Worm (Caenorhabditis elegans) whole organism, L1 larva: Measurements from ENCODE around the gene H04D03.7.

Experiments used
- C16A3.4 ChIP-seq: fragments of 150-350 bp; optimal IDR thresholded peaks from 2 replicates; lab custom pipeline; 2014; ENCODE audit warnings: missing biosample characterization, missing genetic modification characterization
- F16B12.6 ChIP-seq: fragments of 150-350 bp; optimal IDR thresholded peaks from 2 replicates; lab custom pipeline; 2014; ENCODE audit warnings: missing biosample characterization, missing genetic modification characterization
- Y116A8C.19 ChIP-seq: sonication (generic microtip); optimal IDR thresholded peaks from 2 replicates; lab custom pipeline; 2016; ENCODE audit warnings: missing compliant biosample characterization, missing genetic modification characterization, borderline replicate concordance
- ceh-8 ChIP-seq: fragments of 200-800 bp; sonication (Bioruptor generic); optimal IDR thresholded peaks from 2 replicates; lab custom pipeline; 2018; ENCODE audit warnings: mild to moderate bottlenecking, missing genetic modification characterization, moderate library complexity, missing compliant biosample characterization
- ceh-88 ChIP-seq: fragments of 200-800 bp; sonication (Bioruptor generic); IDR thresholded peaks from 2 replicates; pipeline ENCODE4 v1.3.6; 2022; ENCODE audit warnings: missing genetic modification characterization, missing compliant biosample characterization
- ceh-90 ChIP-seq: sonication (generic microtip); optimal IDR thresholded peaks from 2 replicates; lab custom pipeline; 2016; ENCODE audit warnings: missing genetic modification characterization, missing compliant biosample characterization
- ces-1 ChIP-seq: fragments of 150-350 bp; optimal IDR thresholded peaks from 2 replicates; lab custom pipeline; 2014; ENCODE audit warnings: missing biosample characterization, missing genetic modification reagents, missing genetic modification characterization
- efl-3 ChIP-seq: fragments of 200-800 bp; sonication (Bioruptor generic); optimal IDR thresholded peaks from 2 replicates; lab custom pipeline; 2018; ENCODE audit warnings: mild to moderate bottlenecking, missing genetic modification characterization, missing compliant biosample characterization
- egl-13 ChIP-seq: sonication (generic microtip); optimal IDR thresholded peaks from 2 replicates; lab custom pipeline; 2016; ENCODE audit warnings: missing genotype, missing genetic modification reagents, missing genetic modification characterization, missing compliant biosample characterization
- egl-27 ChIP-seq, 2 experiments: fragments of 150-350 bp in 1 of 2; sonication (generic microtip); optimal IDR thresholded peaks; 3 replicates each; lab custom pipeline; 2017 to 2018; ENCODE audit warnings: missing biosample characterization in 2 of 2, missing genetic modification characterization in 2 of 2, missing genetic modification reagents in 2 of 2
- elt-3 ChIP-seq, 6 experiments: fragments of 150-350 bp in 1 of 6; sonication (generic microtip); optimal IDR thresholded peaks; 2 replicates each; lab custom pipeline; 2017 to 2018; ENCODE audit warnings: missing biosample characterization in 6 of 6, missing genetic modification characterization in 6 of 6, inconsistent platforms in 1 of 6
- ets-5 ChIP-seq: fragments of 200-800 bp; sonication (Bioruptor generic); IDR thresholded peaks from 2 replicates; pipeline ENCODE4 v1.3.6; 2022; ENCODE audit warnings: missing genetic modification characterization, missing compliant biosample characterization
- fkh-4 ChIP-seq: sonication (generic microtip); optimal IDR thresholded peaks from 2 replicates; lab custom pipeline; 2016; ENCODE audit warnings: missing compliant biosample characterization, missing genetic modification characterization, borderline replicate concordance
- grh-1 ChIP-seq: fragments of 200-800 bp; sonication (Bioruptor generic); IDR thresholded peaks from 2 replicates; pipeline ENCODE4 v1.3.6; 2022; ENCODE audit warnings: missing genetic modification reagents, missing genetic modification characterization, missing compliant biosample characterization
- hlh-17 ChIP-seq: fragments of 200-800 bp; sonication (Bioruptor generic); optimal IDR thresholded peaks from 2 replicates; lab custom pipeline; 2018; ENCODE audit warnings: missing genetic modification characterization, mild to moderate bottlenecking, missing compliant biosample characterization, moderate library complexity, borderline replicate concordance
- hpl-2 ChIP-seq: fragments of 150-350 bp; optimal IDR thresholded peaks from 2 replicates; lab custom pipeline; 2014; ENCODE audit warnings: missing biosample characterization, missing genetic modification reagents, missing genetic modification characterization
- jun-1 ChIP-seq: fragments of 150-350 bp; optimal IDR thresholded peaks from 2 replicates; lab custom pipeline; 2014; ENCODE audit warnings: missing biosample characterization, missing genetic modification reagents, missing genetic modification characterization
- lin-13 ChIP-seq: fragments of 150-350 bp; optimal IDR thresholded peaks from 2 replicates; lab custom pipeline; 2014; ENCODE audit warnings: missing biosample characterization, missing genetic modification reagents, missing genetic modification characterization
- lin-15B ChIP-seq: fragments of 150-350 bp; sonication (generic microtip); optimal IDR thresholded peaks from 3 replicates; lab custom pipeline; 2014; ENCODE audit warnings: missing biosample characterization, missing genetic modification characterization
- mdl-1 ChIP-seq, 2 experiments: fragments of 150-350 bp; optimal IDR thresholded peaks; 2 replicates each; lab custom pipeline; 2014 to 2017; ENCODE audit warnings: missing biosample characterization in 2 of 2, missing genetic modification characterization in 2 of 2, inconsistent platforms in 1 of 2
- nhr-11 ChIP-seq: fragments of 150-350 bp; optimal IDR thresholded peaks from 2 replicates; lab custom pipeline; 2014; ENCODE audit warnings: missing biosample characterization, missing genetic modification characterization
- nhr-28 ChIP-seq: fragments of 150-350 bp; optimal IDR thresholded peaks from 2 replicates; lab custom pipeline; 2014; ENCODE audit warnings: missing biosample characterization, missing genetic modification characterization
- nhr-47 ChIP-seq: sonication (generic microtip); optimal IDR thresholded peaks from 2 replicates; lab custom pipeline; 2016; ENCODE audit warnings: mild to moderate bottlenecking, missing genetic modification characterization, moderate library complexity, missing compliant biosample characterization
- nhr-71 ChIP-seq: sonication (generic microtip); optimal IDR thresholded peaks from 2 replicates; lab custom pipeline; 2016; ENCODE audit warnings: mild to moderate bottlenecking, missing genetic modification characterization, moderate library complexity, missing compliant biosample characterization
- nhr-77 ChIP-seq: fragments of 150-350 bp; optimal IDR thresholded peaks from 2 replicates; lab custom pipeline; 2014; ENCODE audit warnings: missing biosample characterization, missing genetic modification characterization
- pag-3 ChIP-seq: sonication (generic microtip); optimal IDR thresholded peaks from 2 replicates; lab custom pipeline; 2017; ENCODE audit warnings: missing genetic modification characterization, mild to moderate bottlenecking, missing compliant biosample characterization, antibody characterized with exemption, borderline replicate concordance; ENCODE audit not compliant: insufficient read depth
- pqm-1 ChIP-seq: sonication (generic microtip); optimal IDR thresholded peaks from 3 replicates; lab custom pipeline; 2017; ENCODE audit warnings: missing biosample characterization, missing genetic modification characterization
- rnt-1 ChIP-seq: sonication (generic microtip); optimal IDR thresholded peaks from 2 replicates; lab custom pipeline; 2016; ENCODE audit warnings: mild to moderate bottlenecking, missing genetic modification characterization, moderate library complexity, missing compliant biosample characterization
- skn-1 ChIP-seq: fragments of 150-350 bp; optimal IDR thresholded peaks from 2 replicates; lab custom pipeline; 2014; ENCODE audit warnings: missing biosample characterization, missing genetic modification characterization
- snpc-4 ChIP-seq: fragments of 150-350 bp; optimal IDR thresholded peaks from 2 replicates; lab custom pipeline; 2014; ENCODE audit warnings: missing biosample characterization, missing genetic modification characterization
- snu-23 ChIP-seq: sonication (generic microtip); optimal IDR thresholded peaks from 2 replicates; lab custom pipeline; 2016; ENCODE audit warnings: missing genetic modification characterization, missing compliant biosample characterization
- sox-4 ChIP-seq: sonication (generic microtip); optimal IDR thresholded peaks from 2 replicates; lab custom pipeline; 2016; ENCODE audit warnings: missing genetic modification characterization, missing compliant biosample characterization
- sptf-1 ChIP-seq: fragments of 150-350 bp; optimal IDR thresholded peaks from 2 replicates; lab custom pipeline; 2014; ENCODE audit warnings: missing biosample characterization, missing genetic modification characterization
- swsn-7 ChIP-seq: sonication (generic microtip); optimal IDR thresholded peaks from 2 replicates; lab custom pipeline; 2016; ENCODE audit warnings: missing genetic modification characterization, missing compliant biosample characterization
- tbx-2 ChIP-seq: sonication (generic microtip); optimal IDR thresholded peaks from 2 replicates; lab custom pipeline; 2016; ENCODE audit warnings: missing genetic modification characterization, missing compliant biosample characterization
- unc-130 ChIP-seq: fragments of 150-350 bp; optimal IDR thresholded peaks from 2 replicates; lab custom pipeline; 2017; ENCODE audit warnings: missing biosample characterization, missing genetic modification characterization, inconsistent platforms
- unc-30 ChIP-seq: sonication (generic microtip); optimal IDR thresholded peaks from 2 replicates; lab custom pipeline; 2017; ENCODE audit warnings: missing biosample characterization, missing genetic modification characterization
- unc-62 ChIP-seq: fragments of 150-350 bp; optimal IDR thresholded peaks from 2 replicates; lab custom pipeline; 2014; ENCODE audit warnings: missing biosample characterization, missing genetic modification reagents, missing genetic modification characterization
- unc-86 ChIP-seq: sonication (generic microtip); optimal IDR thresholded peaks from 2 replicates; lab custom pipeline; 2016; ENCODE audit warnings: missing genetic modification characterization, missing compliant biosample characterization
- vab-15 ChIP-seq: sonication (generic microtip); optimal IDR thresholded peaks from 2 replicates; lab custom pipeline; 2017; ENCODE audit warnings: missing genotype, mild to moderate bottlenecking, missing genetic modification characterization, missing compliant biosample characterization
- xbp-1 ChIP-seq: sonication (generic microtip); optimal IDR thresholded peaks from 2 replicates; lab custom pipeline; 2016; ENCODE audit warnings: missing genetic modification characterization, missing compliant biosample characterization
- ztf-11 ChIP-seq, 2 experiments: sonication (generic microtip); optimal IDR thresholded peaks; 2 replicates each; lab custom pipeline; 2016 to 2017; ENCODE audit warnings: missing genetic modification characterization in 2 of 2, missing biosample characterization in 1 of 2, missing compliant biosample characterization in 1 of 2
- ztf-4 ChIP-seq: fragments of 150-350 bp; optimal IDR thresholded peaks from 2 replicates; lab custom pipeline; 2014; ENCODE audit warnings: missing biosample characterization, missing genetic modification characterization

The H04D03.7 gene

DNA sequence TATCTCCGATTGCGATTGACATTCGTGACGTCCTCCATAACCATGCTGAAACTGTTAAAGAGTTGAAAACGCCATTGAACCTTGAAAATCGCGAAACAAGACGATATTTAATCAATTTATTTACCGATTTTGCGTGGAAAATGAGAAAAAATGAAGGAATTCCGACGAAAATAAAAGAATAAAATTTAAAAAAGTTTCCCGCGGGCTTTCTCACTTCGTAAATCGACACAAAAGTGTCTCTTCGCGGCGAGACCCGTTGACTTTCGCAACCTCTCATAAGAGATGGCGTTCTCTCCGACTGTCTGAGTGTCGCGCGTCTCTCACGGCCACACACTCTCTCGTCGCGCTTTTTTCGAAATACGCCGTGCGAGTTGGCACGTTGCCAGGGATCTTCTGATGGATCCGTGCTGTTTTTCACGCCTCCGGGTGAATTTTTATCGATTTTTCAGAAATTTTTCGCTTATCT is 39.4 kb downstream of the H04D03.7 start, which contains the start of gene hat-1 (continued):
- peak; percentile 57 for TF ChIP-seq pag-3 (tag; lab: Kevin White, UChicago)
- TF ChIP-seq grh-1, result peak; percentile 93
- peak; percentile 86; the same call in 1 of the 2 replicates for TF ChIP-seq ceh-88 (GFP tag; lab: Robert Waterston, UW)
- no peak for TF ChIP-seq pqm-1 (tag; lab: Kevin White, UChicago)
- TF ChIP-seq unc-30 (tag; lab: Kevin White, UChicago), result no peak
- no peak for TF ChIP-seq ces-1 (GFP tag; lab: Kevin White, UChicago)
- TF ChIP-seq ztf-11 (tag; optimal IDR thresholded peaks at IDR 0.05; lab: Kevin White, UChicago), result peak in 1 of 2 experiments; percentile 80
- peak in 3 of 6 experiments; percentile 71 to 95 (median 91) for TF ChIP-seq elt-3 (tag; optimal IDR thresholded peaks at IDR 0.05; lab: Kevin White, UChicago)
- TF ChIP-seq efl-3, result peak; percentile 54
- peak in 1 of 2 experiments; percentile 7 for TF ChIP-seq egl-27 (tag; optimal IDR thresholded peaks at IDR 0.05; lab: Kevin White, UChicago)
- peak; percentile 95 for TF ChIP-seq lin-13 (GFP tag; lab: Kevin White, UChicago)
- TF ChIP-seq C16A3.4 (tag; lab: Kevin White, UChicago), result peak; percentile 88
- peak; percentile 83 for TF ChIP-seq snpc-4
- peak; percentile 91 for TF ChIP-seq nhr-77 (tag; lab: Kevin White, UChicago)
- TF ChIP-seq ets-5 (GFP tag; lab: Robert Waterston, UW), result no peak
- peak; percentile 98 for TF ChIP-seq snu-23 (GFP tag; lab: Kevin White, UChicago)
- TF ChIP-seq nhr-71, result peak; percentile 98
- TF ChIP-seq ceh-90, result peak; percentile 60
- peak; percentile 78 for TF ChIP-seq unc-130 (tag; lab: Kevin White, UChicago)
- peak; percentile 76 for TF ChIP-seq fkh-4
- no peak for TF ChIP-seq sptf-1 (tag; lab: Kevin White, UChicago)
- TF ChIP-seq ceh-8 (GFP tag; lab: Kevin White, UChicago), result peak; percentile 88
- peak; percentile 83 for TF ChIP-seq sox-4 (tag; lab: Kevin White, UChicago)
- TF ChIP-seq unc-86 (tag; lab: Kevin White, UChicago), result peak; percentile 98
- peak; percentile 90 for TF ChIP-seq ztf-4
- peak; percentile 93 for TF ChIP-seq skn-1 (tag; lab: Kevin White, UChicago)
- peak; percentile 96 for TF ChIP-seq rnt-1 (tag; lab: Kevin White, UChicago)
- no peak for TF ChIP-seq nhr-28
- peak; percentile 92 for TF ChIP-seq egl-13
- TF ChIP-seq jun-1, result peak; percentile 95
- peak in 1 of 2 experiments; percentile 85 for TF ChIP-seq mdl-1 (tag; optimal IDR thresholded peaks at IDR 0.05; lab: Kevin White, UChicago)
- TF ChIP-seq tbx-2 (tag; lab: Kevin White, UChicago), result peak; percentile 97
- peak; percentile 97 for TF ChIP-seq swsn-7 (tag; lab: Kevin White, UChicago)
- no peak for TF ChIP-seq vab-15 (tag; lab: Kevin White, UChicago)
- no peak for TF ChIP-seq Y116A8C.19 (tag; lab: Kevin White, UChicago)
- no peak for TF ChIP-seq hlh-17 (GFP tag; lab: Kevin White, UChicago)
- TF ChIP-seq unc-62 (GFP tag; lab: Kevin White, UChicago), result no peak
- TF ChIP-seq F16B12.6 (tag; lab: Kevin White, UChicago), result peak; percentile 70
- TF ChIP-seq hpl-2 (GFP tag; lab: Kevin White, UChicago), result peak; percentile 77
- TF ChIP-seq nhr-47 (tag; lab: Kevin White, UChicago), result peak; percentile 98
- peak; percentile 91 for TF ChIP-seq nhr-11 (tag; lab: Kevin White, UChicago)
- TF ChIP-seq lin-15B (tag; lab: Kevin White, UChicago), result peak; percentile 91
- TF ChIP-seq xbp-1 (tag; lab: Kevin White, UChicago), result peak; percentile 97
- TF ChIP-seq, all 84 proteins: peak for 64
